Fruit fly (Drosophila melanogaster) whole organism: ENCODE results near the gene CG9676.

Source experiments
- Dll ChIP-seq: fragments of >200 bp; optimal IDR thresholded peaks from 2 replicates; lab custom pipeline; 2017
- usp ChIP-seq: fragments of >200 bp; optimal IDR thresholded peaks from 2 replicates; lab custom pipeline; 2017; ENCODE audit warnings: missing biosample characterization, missing genetic modification characterization, mixed read lengths

- TF ChIP-seq usp (GFP tag; lab: Kevin White, UChicago) (no peak), Dll (lab: Kevin White, UChicago) (no peak)
Measured at dm6 chrX:16678845-16679347, 21.1 kb downstream of the CG9676 start, which contains the start of the genes CG13010 and sing.
